Worm (Caenorhabditis elegans) whole organism, L4/young adult: ENCODE measurements around the gene feh-1.

ENCODE experiments used
- dao-5 ChIP-seq: sonication (generic microtip); optimal IDR thresholded peaks from 2 replicates; lab custom pipeline; 2016; ENCODE audit warnings: missing genotype, missing genetic modification characterization, moderate library complexity, missing compliant biosample characterization
- him-1 ChIP-seq: sonication (generic microtip); optimal IDR thresholded peaks from 2 replicates; lab custom pipeline; 2016; ENCODE audit warnings: missing genotype, missing genetic modification reagents, missing genetic modification characterization, missing compliant biosample characterization

DNA sequence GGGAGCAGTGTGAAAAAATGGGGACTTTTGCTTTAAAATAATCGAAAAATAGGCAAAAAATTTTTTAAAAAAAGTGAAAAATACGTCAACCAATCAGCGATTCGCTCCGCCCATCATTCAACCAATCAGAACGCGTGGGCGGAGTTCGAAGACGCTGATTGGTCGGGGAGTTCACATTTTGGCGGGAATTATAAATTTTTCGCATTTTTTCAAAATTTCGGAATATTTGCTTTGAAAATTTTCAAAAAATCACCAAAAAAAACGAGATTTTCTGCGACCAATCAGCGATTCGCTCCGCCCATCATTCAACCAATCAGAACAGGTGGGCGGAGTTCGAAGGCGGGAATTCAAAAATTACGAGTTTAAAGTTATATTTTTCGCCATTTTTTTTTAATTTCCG lies 22.7 kb downstream of the feh-1 start:
- TF ChIP-seq him-1 (tag; lab: Kevin White, UChicago), result no peak
- no peak for TF ChIP-seq dao-5 (tag; lab: Kevin White, UChicago)
